Worm (Caenorhabditis elegans): ENCODE measurements around the gene T20B12.7.

The T20B12.7 gene

DNA sequence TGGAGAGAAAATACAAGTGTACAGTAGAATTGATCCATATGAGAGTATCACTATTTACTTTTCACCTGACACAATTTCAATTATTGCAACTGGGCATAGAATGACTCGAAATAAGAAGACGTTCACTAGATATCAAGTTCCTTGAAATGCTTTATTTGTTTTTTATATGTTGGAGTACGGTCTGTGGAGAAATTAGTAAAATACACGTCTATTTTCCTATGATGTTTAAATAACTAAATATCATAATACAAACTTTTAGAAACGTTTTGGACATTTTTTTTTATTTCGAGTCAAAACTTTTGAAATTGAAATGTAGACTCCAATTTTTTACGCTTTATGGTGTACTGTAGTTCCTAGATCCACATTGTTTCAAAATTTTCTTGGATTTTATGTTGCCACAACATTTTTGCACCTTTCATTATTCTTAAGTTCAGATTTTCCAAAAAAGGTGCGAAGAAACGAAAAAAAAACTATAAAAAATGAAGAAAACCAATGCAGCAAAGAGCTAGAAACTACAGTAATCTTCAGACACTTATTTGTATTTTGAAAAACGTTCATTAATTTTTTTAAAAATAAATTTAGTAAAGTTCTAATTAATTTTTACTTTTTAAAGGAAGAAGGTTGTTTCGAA is 9.3 kb downstream of the T20B12.7 start (continued):
- TF ChIP-seq K12H6.12 (tag; optimal IDR thresholded peaks at IDR 0.05) = no peak
- no peak for TF ChIP-seq bed-1 (GFP tag; IDR thresholded peaks at IDR 0.05)
- TF ChIP-seq snpc-1.3 (tag; optimal IDR thresholded peaks at IDR 0.05; ENCODE audit: insufficient read depth) = no peak
- TF ChIP-seq bed-2 (GFP tag; IDR thresholded peaks at IDR 0.05) = no peak
- TF ChIP-seq snpc-3.4 (tag; optimal IDR thresholded peaks at IDR 0.05) = no peak
- no peak for TF ChIP-seq cebp-1 (GFP tag; IDR thresholded peaks at IDR 0.05)
- TF ChIP-seq cebp-1 (tag; optimal IDR thresholded peaks at IDR 0.05) = peak; percentile 43
- TF ChIP-seq dox-1 (GFP tag; IDR thresholded peaks at IDR 0.05) = no peak
- TF ChIP-seq ceh-79 (tag; optimal IDR thresholded peaks at IDR 0.05) = no peak
- no peak for TF ChIP-seq nfya-2 (GFP tag; IDR thresholded peaks at IDR 0.05)
- no peak for TF ChIP-seq F39B2.1 (GFP tag; IDR thresholded peaks at IDR 0.05)
- no peak for TF ChIP-seq lag-1 (GFP tag; IDR thresholded peaks at IDR 0.05)
- TF ChIP-seq nhr-120 (GFP tag; IDR thresholded peaks at IDR 0.05) = no peak
- TF ChIP-seq F57A8.1 (GFP tag; optimal IDR thresholded peaks at IDR 0.05) = no peak
- TF ChIP-seq hrde-1 (tag; optimal IDR thresholded peaks at IDR 0.05; ENCODE audit: borderline replicate concordance) = no peak
- TF ChIP-seq rpc-1 (optimal IDR thresholded peaks at IDR 0.05) = no peak
- no peak for TF ChIP-seq rpc-1 (tag; optimal IDR thresholded peaks at IDR 0.05)

DNA sequence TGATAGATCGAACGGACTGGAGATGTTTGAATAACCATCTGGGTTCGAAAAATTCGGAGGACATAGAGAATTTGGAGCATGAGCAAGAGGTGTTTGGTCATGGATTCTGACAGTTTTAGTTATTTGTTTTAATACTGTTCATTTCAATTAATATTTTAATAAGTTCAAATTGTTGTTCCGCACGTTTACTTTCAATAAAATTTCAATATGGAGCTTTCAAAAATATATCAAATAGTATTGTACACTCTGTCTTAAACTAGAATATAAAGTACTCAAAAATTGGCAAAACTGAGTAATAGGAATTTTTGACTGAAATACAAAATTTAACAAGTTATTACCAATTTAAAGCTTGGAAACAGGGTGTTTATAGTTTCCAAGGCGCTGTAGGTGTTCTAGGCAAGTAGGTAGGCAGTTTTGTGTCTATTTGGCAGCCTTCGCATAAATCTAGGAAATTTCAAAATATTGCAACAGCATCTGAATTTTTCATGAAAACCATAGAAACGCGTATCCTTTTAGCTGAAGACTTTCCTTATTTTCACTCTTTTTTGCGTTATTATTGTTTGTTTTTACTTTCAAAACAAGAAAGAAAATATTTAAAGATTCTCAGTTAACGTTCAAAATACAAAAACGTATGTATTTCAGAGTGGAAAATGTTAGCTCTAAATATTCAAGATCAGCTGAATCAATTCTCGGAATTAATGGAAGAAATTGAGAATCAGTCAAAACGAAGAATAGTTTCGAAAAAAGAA is 11.7 kb downstream of the T20B12.7 start, which contains the start of the genes T20B12.5 and T20B12.4:
Gene T20B12.5 (minus strand): TSS at position 101 of the 749 bp plus-strand sequence.
Gene T20B12.4 (plus strand): TSS at position 699 of the 749 bp plus-strand sequence.
- TF ChIP-seq hsf-1 (GFP tag; IDR thresholded peaks at IDR 0.05) (no peak), lin-26 (GFP tag; IDR thresholded peaks at IDR 0.05) (no peak), nhr-27 (tag; optimal IDR thresholded peaks at IDR 0.05) (no peak)

DNA sequence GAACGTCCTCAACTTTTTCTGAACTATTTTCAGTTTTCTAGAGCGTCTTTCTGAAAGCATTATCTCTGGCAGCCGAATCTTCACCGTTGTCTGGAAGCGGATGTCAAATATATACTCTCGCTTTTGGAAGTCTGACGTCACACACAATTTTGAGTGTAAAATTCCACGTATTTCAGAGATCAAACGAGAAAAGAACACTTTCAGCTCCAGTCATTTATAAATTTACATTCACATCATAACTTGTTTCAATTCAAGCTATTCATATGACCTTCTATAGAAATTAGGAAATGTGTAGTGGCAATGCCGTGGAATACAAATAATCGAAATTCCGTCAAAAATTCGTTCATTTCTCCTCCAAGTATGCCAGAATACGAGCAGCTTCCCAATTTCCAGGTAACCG is 13.2 kb downstream of the T20B12.7 start, which contains the start of gene F08F8.11:
Gene F08F8.11 (plus strand): TSS at position 301 of the 400 bp plus-strand sequence.
- TF ChIP-seq nhr-27 (tag; optimal IDR thresholded peaks at IDR 0.05) (no peak), F23B12.7 (tag; optimal IDR thresholded peaks at IDR 0.05; ENCODE audit: insufficient read depth) (no peak), ceh-100 (GFP tag; IDR thresholded peaks at IDR 0.05) (no peak), zim-3 (tag; optimal IDR thresholded peaks at IDR 0.05) (no peak), ZK185.1 (tag; optimal IDR thresholded peaks at IDR 0.05; ENCODE audit: poor library complexity, severe bottlenecking) (no peak), ceh-79 (tag; optimal IDR thresholded peaks at IDR 0.05) (no peak), cebp-1 (GFP tag; IDR thresholded peaks at IDR 0.05) (no peak), cebp-1 (tag; optimal IDR thresholded peaks at IDR 0.05) (no peak), F55B11.4 (tag; optimal IDR thresholded peaks at IDR 0.05; ENCODE audit: borderline replicate concordance, insufficient read depth) (no peak), K11D2.4 (GFP tag; IDR thresholded peaks at IDR 0.05) (no peak), lin-26 (GFP tag; IDR thresholded peaks at IDR 0.05) (no peak), chd-7 (tag; optimal IDR thresholded peaks at IDR 0.05) (no peak), snpc-1.1 (tag; optimal IDR thresholded peaks at IDR 0.05; ENCODE audit: insufficient read depth) (no peak), lsl-1 (GFP tag; optimal IDR thresholded peaks at IDR 0.05) (no peak), nfya-1 (tag; optimal IDR thresholded peaks at IDR 0.05; ENCODE audit: borderline replicate concordance, insufficient read depth) (no peak), lir-1 (GFP tag; conservative IDR thresholded peaks at IDR 0.05) (no peak), ztf-25 (GFP tag; IDR thresholded peaks at IDR 0.05) (no peak), F52B5.7 (tag; optimal IDR thresholded peaks at IDR 0.05) (no peak), nfya-2 (GFP tag; IDR thresholded peaks at IDR 0.05) (no peak), mes-4 (tag; optimal IDR thresholded peaks at IDR 0.05) (no peak), xnd-1 (tag; optimal IDR thresholded peaks at IDR 0.05) (no peak)
